Fruit fly (Drosophila melanogaster) whole organism: ENCODE results near the gene dachs.

Experiments used
- CG8478 ChIP-seq: fragments of >200 bp; optimal IDR thresholded peaks from 2 replicates; lab custom pipeline; 2018; ENCODE audit warnings: inconsistent platforms
- EcR ChIP-seq, 2 experiments: fragments of >200 bp; optimal IDR thresholded peaks; 2 replicates each; lab custom pipeline; 2017; ENCODE audit warnings: missing biosample characterization in 2 of 2, missing genetic modification characterization in 2 of 2, missing genetic modification reagents in 2 of 2

DNA sequence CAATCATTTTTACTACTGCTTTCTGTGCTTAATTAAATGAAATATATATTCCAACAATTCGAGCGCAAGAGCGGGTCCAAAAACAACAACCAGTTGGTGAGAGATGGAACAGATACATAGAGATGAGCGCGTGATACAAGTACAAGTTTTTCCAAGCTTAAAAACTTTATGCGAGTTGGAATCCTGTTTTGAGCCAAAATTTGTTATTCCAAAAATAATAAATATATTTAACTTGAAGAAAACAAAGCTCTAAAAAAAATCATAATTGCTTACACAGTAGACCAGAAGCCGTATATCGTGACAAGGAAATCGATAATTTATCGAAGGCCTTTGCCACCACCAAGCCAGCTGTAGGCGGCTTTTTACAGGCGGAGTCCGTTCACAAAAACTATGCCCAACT, 48.1 kb downstream of the dachs start, which contains the start of the genes CG13097 and PIG-U:
- TF ChIP-seq CG8478 (lab: Kevin White, UChicago) (no peak), EcR (GFP tag; optimal IDR thresholded peaks at IDR 0.05; lab: Kevin White, UChicago) (no peak)
